Worm (Caenorhabditis elegans) whole organism, L1 larva: ENCODE results near the gene M01H9.2.

Experiments
- C34B4.2 ChIP-seq: sonication (generic microtip); optimal IDR thresholded peaks from 2 replicates; lab custom pipeline; 2017; ENCODE audit warnings: mild to moderate bottlenecking, missing genetic modification characterization, missing compliant biosample characterization
- F16B12.6 ChIP-seq: fragments of 150-350 bp; optimal IDR thresholded peaks from 2 replicates; lab custom pipeline; 2014; ENCODE audit warnings: missing biosample characterization, missing genetic modification characterization
- alr-1 ChIP-seq: fragments of 200-800 bp; sonication (Bioruptor generic); optimal IDR thresholded peaks from 2 replicates; lab custom pipeline; 2018; ENCODE audit warnings: borderline replicate concordance, mild to moderate bottlenecking, missing genetic modification characterization, missing compliant biosample characterization
- aly-2 ChIP-seq: fragments of 150-350 bp; optimal IDR thresholded peaks from 2 replicates; lab custom pipeline; 2014; ENCODE audit warnings: missing biosample characterization, missing genetic modification characterization
- ama-1 ChIP-seq: fragments of 150-350 bp; optimal IDR thresholded peaks from 2 replicates; lab custom pipeline; 2014
- blmp-1 ChIP-seq: fragments of 150-350 bp; optimal IDR thresholded peaks from 2 replicates; lab custom pipeline; 2014; ENCODE audit warnings: missing biosample characterization, missing genetic modification characterization
- ceh-63 ChIP-seq: fragments of 200-800 bp; sonication (Bioruptor generic); optimal IDR thresholded peaks from 2 replicates; lab custom pipeline; 2018; ENCODE audit warnings: mild to moderate bottlenecking, missing genetic modification characterization, missing compliant biosample characterization
- ces-1 ChIP-seq: fragments of 150-350 bp; optimal IDR thresholded peaks from 2 replicates; lab custom pipeline; 2014; ENCODE audit warnings: missing biosample characterization, missing genetic modification reagents, missing genetic modification characterization
- efl-1 ChIP-seq, 4 experiments: fragments of 150-350 bp; optimal IDR thresholded peaks in 3 of 4; peaks in 1 of 4; 1 replicate in 1 of 4; 2 replicates in 3 of 4; lab custom pipeline; 2014; ENCODE audit warnings: missing biosample characterization in 2 of 4, missing genetic modification characterization in 2 of 4, missing genetic modification reagents in 2 of 4
- elt-2 ChIP-seq: sonication (generic microtip); optimal IDR thresholded peaks from 2 replicates; lab custom pipeline; 2016; ENCODE audit warnings: missing genetic modification characterization, mild to moderate bottlenecking, inconsistent platforms, missing compliant biosample characterization, missing genetic modification reagents
- elt-3 ChIP-seq, 6 experiments: fragments of 150-350 bp in 1 of 6; sonication (generic microtip); optimal IDR thresholded peaks; 2 replicates each; lab custom pipeline; 2017 to 2018; ENCODE audit warnings: missing biosample characterization in 6 of 6, missing genetic modification characterization in 6 of 6, inconsistent platforms in 1 of 6
- ets-5 ChIP-seq: fragments of 200-800 bp; sonication (Bioruptor generic); IDR thresholded peaks from 2 replicates; pipeline ENCODE4 v1.3.6; 2022; ENCODE audit warnings: missing genetic modification characterization, missing compliant biosample characterization
- fkh-8 ChIP-seq: sonication (generic microtip); optimal IDR thresholded peaks from 2 replicates; lab custom pipeline; 2016; ENCODE audit warnings: mild to moderate bottlenecking, missing genetic modification characterization, missing compliant biosample characterization
- fos-1 ChIP-seq: fragments of 150-350 bp; optimal IDR thresholded peaks from 2 replicates; lab custom pipeline; 2014; ENCODE audit warnings: missing biosample characterization, missing genetic modification characterization
- grh-1 ChIP-seq: fragments of 200-800 bp; sonication (Bioruptor generic); IDR thresholded peaks from 2 replicates; pipeline ENCODE4 v1.3.6; 2022; ENCODE audit warnings: missing genetic modification reagents, missing genetic modification characterization, missing compliant biosample characterization
- hlh-17 ChIP-seq: fragments of 200-800 bp; sonication (Bioruptor generic); optimal IDR thresholded peaks from 2 replicates; lab custom pipeline; 2018; ENCODE audit warnings: missing genetic modification characterization, mild to moderate bottlenecking, missing compliant biosample characterization, moderate library complexity, borderline replicate concordance
- hlh-4 ChIP-seq: sonication (generic microtip); optimal IDR thresholded peaks from 2 replicates; lab custom pipeline; 2016; ENCODE audit warnings: mild to moderate bottlenecking, missing genetic modification characterization, missing compliant biosample characterization
- isw-1 ChIP-seq: fragments of 200-800 bp; sonication (Bioruptor generic); IDR thresholded peaks from 2 replicates; pipeline ENCODE4 v1.3.6; 2022; ENCODE audit warnings: missing genetic modification characterization, missing compliant biosample characterization
- jun-1 ChIP-seq: fragments of 150-350 bp; optimal IDR thresholded peaks from 2 replicates; lab custom pipeline; 2014; ENCODE audit warnings: missing biosample characterization, missing genetic modification reagents, missing genetic modification characterization
- lin-13 ChIP-seq: fragments of 150-350 bp; optimal IDR thresholded peaks from 2 replicates; lab custom pipeline; 2014; ENCODE audit warnings: missing biosample characterization, missing genetic modification reagents, missing genetic modification characterization
- lin-14 ChIP-seq: fragments of 200-800 bp; sonication (Bioruptor generic); optimal IDR thresholded peaks from 2 replicates; lab custom pipeline; 2018; ENCODE audit warnings: mild to moderate bottlenecking, missing genetic modification characterization, moderate library complexity, missing compliant biosample characterization
- lir-3 ChIP-seq: sonication (generic microtip); optimal IDR thresholded peaks from 2 replicates; lab custom pipeline; 2016; ENCODE audit warnings: mild to moderate bottlenecking, missing genetic modification characterization, moderate library complexity, missing compliant biosample characterization; ENCODE audit not compliant: poor library complexity
- lsy-2 ChIP-seq, 2 experiments: fragments of 150-350 bp; optimal IDR thresholded peaks; 2 replicates each; lab custom pipeline; 2014; ENCODE audit warnings: missing biosample characterization in 2 of 2, missing genetic modification characterization in 2 of 2
- mdl-1 ChIP-seq, 2 experiments: fragments of 150-350 bp; optimal IDR thresholded peaks; 2 replicates each; lab custom pipeline; 2014 to 2017; ENCODE audit warnings: missing biosample characterization in 2 of 2, missing genetic modification characterization in 2 of 2, inconsistent platforms in 1 of 2
- nhr-11 ChIP-seq: fragments of 150-350 bp; optimal IDR thresholded peaks from 2 replicates; lab custom pipeline; 2014; ENCODE audit warnings: missing biosample characterization, missing genetic modification characterization
- nhr-20 ChIP-seq: sonication (generic microtip); optimal IDR thresholded peaks from 2 replicates; lab custom pipeline; 2016; ENCODE audit warnings: mild to moderate bottlenecking, missing genetic modification characterization, missing compliant biosample characterization
- nhr-71 ChIP-seq: sonication (generic microtip); optimal IDR thresholded peaks from 2 replicates; lab custom pipeline; 2016; ENCODE audit warnings: mild to moderate bottlenecking, missing genetic modification characterization, moderate library complexity, missing compliant biosample characterization
- nhr-77 ChIP-seq: fragments of 150-350 bp; optimal IDR thresholded peaks from 2 replicates; lab custom pipeline; 2014; ENCODE audit warnings: missing biosample characterization, missing genetic modification characterization
- nhr-84 ChIP-seq: sonication (generic microtip); optimal IDR thresholded peaks from 2 replicates; lab custom pipeline; 2017; ENCODE audit warnings: missing biosample characterization, missing genetic modification characterization
- nhr-85 ChIP-seq: sonication (generic microtip); peaks from one replicate; lab custom pipeline; 2016; ENCODE audit warnings: missing genetic modification characterization, inconsistent platforms, missing compliant biosample characterization
- pax-3 ChIP-seq: fragments of 200-800 bp; sonication (Bioruptor generic); optimal IDR thresholded peaks from 2 replicates; lab custom pipeline; 2018; ENCODE audit warnings: mild to moderate bottlenecking, missing genetic modification characterization, moderate library complexity, missing compliant biosample characterization
- rnt-1 ChIP-seq: sonication (generic microtip); optimal IDR thresholded peaks from 2 replicates; lab custom pipeline; 2016; ENCODE audit warnings: mild to moderate bottlenecking, missing genetic modification characterization, moderate library complexity, missing compliant biosample characterization
- snpc-4 ChIP-seq: fragments of 150-350 bp; optimal IDR thresholded peaks from 2 replicates; lab custom pipeline; 2014; ENCODE audit warnings: missing biosample characterization, missing genetic modification characterization
- snu-23 ChIP-seq: sonication (generic microtip); optimal IDR thresholded peaks from 2 replicates; lab custom pipeline; 2016; ENCODE audit warnings: missing genetic modification characterization, missing compliant biosample characterization
- sox-4 ChIP-seq: sonication (generic microtip); optimal IDR thresholded peaks from 2 replicates; lab custom pipeline; 2016; ENCODE audit warnings: missing genetic modification characterization, missing compliant biosample characterization
- sptf-1 ChIP-seq: fragments of 150-350 bp; optimal IDR thresholded peaks from 2 replicates; lab custom pipeline; 2014; ENCODE audit warnings: missing biosample characterization, missing genetic modification characterization
- sup-37 ChIP-seq: fragments of 200-800 bp; sonication (Bioruptor generic); optimal IDR thresholded peaks from 2 replicates; lab custom pipeline; 2018; ENCODE audit warnings: mild to moderate bottlenecking, missing genetic modification characterization, missing compliant biosample characterization
- tlp-1 ChIP-seq: fragments of 150-350 bp; optimal IDR thresholded peaks from 2 replicates; lab custom pipeline; 2014; ENCODE audit warnings: missing biosample characterization, missing genetic modification characterization
- unc-130 ChIP-seq: fragments of 150-350 bp; optimal IDR thresholded peaks from 2 replicates; lab custom pipeline; 2017; ENCODE audit warnings: missing biosample characterization, missing genetic modification characterization, inconsistent platforms
- unc-30 ChIP-seq: sonication (generic microtip); optimal IDR thresholded peaks from 2 replicates; lab custom pipeline; 2017; ENCODE audit warnings: missing biosample characterization, missing genetic modification characterization
- unc-62 ChIP-seq: fragments of 150-350 bp; optimal IDR thresholded peaks from 2 replicates; lab custom pipeline; 2014; ENCODE audit warnings: missing biosample characterization, missing genetic modification reagents, missing genetic modification characterization
- unc-98 ChIP-seq: fragments of 200-800 bp; sonication (Bioruptor generic); IDR thresholded peaks from 2 replicates; pipeline ENCODE4 v1.3.6; 2022; ENCODE audit warnings: missing genetic modification characterization, missing compliant biosample characterization
- ztf-4 ChIP-seq: fragments of 150-350 bp; optimal IDR thresholded peaks from 2 replicates; lab custom pipeline; 2014; ENCODE audit warnings: missing biosample characterization, missing genetic modification characterization

Gene M01H9.2

ce11 chrIV:4445711-4446290 is 17.2 kb downstream of the M01H9.2 start, which contains the start of the genes wapl-1 and htz-1 (continued):
- no peak for TF ChIP-seq hlh-4 (tag; lab: Kevin White, UChicago)
- peak; percentile 94 for TF ChIP-seq grh-1 (GFP tag; lab: Robert Waterston, UW)
- TF ChIP-seq tlp-1: no peak
- TF ChIP-seq ztf-4 (tag; lab: Kevin White, UChicago): peak; percentile 91
- TF ChIP-seq lir-3 (tag; lab: Kevin White, UChicago): peak; percentile 84
- no peak for TF ChIP-seq ets-5 (GFP tag; lab: Robert Waterston, UW)
- TF ChIP-seq ces-1 (GFP tag; lab: Kevin White, UChicago): no peak
- peak; percentile 73 for TF ChIP-seq elt-2
- no peak for TF ChIP-seq sptf-1
- peak; percentile 95 for TF ChIP-seq pax-3 (tag; lab: Kevin White, UChicago)
- peak; percentile 84 for TF ChIP-seq snpc-4 (tag; lab: Kevin White, UChicago)
- TF ChIP-seq ama-1 (lab: Kevin White, UChicago): peak; percentile 71
- TF ChIP-seq, all 84 proteins: peak for 64

ce11 chrIV:4441077-4441476 is 22.0 kb downstream of the M01H9.2 start, which contains the start of gene fbxb-75:
fbxb-75 (minus strand) TSS chrIV:4441177.
- TF ChIP-seq efl-1 (optimal IDR thresholded peaks at IDR 0.05; lab: Kevin White, UChicago) (no peak), efl-1 (GFP tag; optimal IDR thresholded peaks at IDR 0.05 in 1 of 2; lab: Kevin White, UChicago) (no peak), nhr-11 (tag; lab: Kevin White, UChicago) (no peak), nhr-77 (tag; lab: Kevin White, UChicago) (no peak), isw-1 (GFP tag; lab: Robert Waterston, UW) (no peak), ceh-63 (GFP tag; lab: Kevin White, UChicago) (no peak), F16B12.6 (no peak), jun-1 (tag; lab: Kevin White, UChicago) (no peak), fkh-8 (no peak), rnt-1 (tag; lab: Kevin White, UChicago) (no peak)

- TF ChIP-seq snu-23 (GFP tag; lab: Kevin White, UChicago) (no peak), blmp-1 (no peak), lin-13 (GFP tag; lab: Kevin White, UChicago) (no peak)
Measured at ce11 chrIV:4439190-4439589, 23.8 kb downstream of the M01H9.2 start, which contains the start of gene fbxb-74. fbxb-74 (minus strand) TSS chrIV:4439290.

- TF ChIP-seq unc-130: no peak
- TF ChIP-seq ets-5 (GFP tag; lab: Robert Waterston, UW): no peak
- no peak for TF ChIP-seq mdl-1 (tag; optimal IDR thresholded peaks at IDR 0.05; lab: Kevin White, UChicago)
- no peak for TF ChIP-seq F16B12.6
- peak in 1 of 6 experiments; percentile 16 for TF ChIP-seq elt-3 (tag; optimal IDR thresholded peaks at IDR 0.05; lab: Kevin White, UChicago)
- TF ChIP-seq aly-2 (tag; lab: Kevin White, UChicago): no peak
- no peak for TF ChIP-seq nhr-71 (tag; lab: Kevin White, UChicago)
- TF ChIP-seq alr-1 (tag; lab: Kevin White, UChicago): no peak
- peak; percentile 69 for TF ChIP-seq lin-14 (GFP tag; lab: Kevin White, UChicago)
- peak; percentile 73 for TF ChIP-seq nhr-85 (tag; lab: Kevin White, UChicago)
- peak; percentile 7 for TF ChIP-seq nhr-20 (tag; lab: Kevin White, UChicago)
Measured at ce11 chrIV:4437825-4438224, 25.2 kb downstream of the M01H9.2 start.

DNA sequence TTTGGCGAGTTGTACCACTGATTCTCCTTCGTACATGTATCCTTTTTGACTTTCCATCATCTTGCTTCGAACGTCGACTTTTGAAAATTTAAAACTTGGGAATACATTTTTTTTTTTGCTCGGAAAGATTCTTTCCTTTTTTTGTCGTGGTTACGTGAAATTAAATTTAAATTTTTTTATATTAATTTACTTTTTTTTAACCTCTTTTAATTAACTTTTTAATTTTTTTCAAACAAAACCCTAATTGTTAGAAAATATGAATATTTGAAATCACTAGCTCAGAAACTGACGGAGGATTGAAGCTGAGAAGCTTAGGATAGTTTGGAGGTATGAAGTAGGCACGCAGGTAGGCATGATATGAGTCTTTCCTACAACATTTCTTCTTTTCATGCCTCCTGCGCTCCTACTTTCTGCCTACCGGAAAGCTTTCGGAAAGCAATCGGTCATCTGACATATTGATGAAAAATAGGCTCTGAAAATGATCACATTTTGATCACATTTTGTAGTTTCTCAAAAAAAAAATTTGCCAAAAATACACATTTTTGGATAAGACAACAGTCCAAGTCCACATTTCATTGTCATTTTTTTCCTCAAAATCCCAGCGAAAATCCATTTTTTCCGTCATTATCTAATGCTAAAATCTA is 28.5 kb downstream of the M01H9.2 start, which contains the start of the genes R08C7.8 and R08C7.4:
R08C7.8 (minus strand) TSS at position 101 of the 644 bp plus-strand sequence.
R08C7.4 (plus strand) TSS at position 594 of the 644 bp plus-strand sequence.
- TF ChIP-seq nhr-77 (tag; lab: Kevin White, UChicago) (no peak), sup-37 (no peak), unc-130 (no peak), nhr-11 (tag; lab: Kevin White, UChicago) (no peak), ces-1 (GFP tag; lab: Kevin White, UChicago) (no peak), snu-23 (GFP tag; lab: Kevin White, UChicago) (no peak), sptf-1 (no peak), lsy-2 (tag; optimal IDR thresholded peaks at IDR 0.05; lab: Kevin White, UChicago) (no peak), unc-30 (tag; lab: Kevin White, UChicago) (no peak), C34B4.2 (tag; lab: Kevin White, UChicago) (no peak), fos-1 (no peak), unc-62 (GFP tag; lab: Kevin White, UChicago) (no peak), nhr-85 (tag; lab: Kevin White, UChicago) (no peak), sox-4 (tag; lab: Kevin White, UChicago) (no peak), hlh-4 (tag; lab: Kevin White, UChicago) (no peak), hlh-17 (GFP tag; lab: Kevin White, UChicago) (no peak), nhr-84 (tag; lab: Kevin White, UChicago) (no peak), aly-2 (tag; lab: Kevin White, UChicago) (no peak), ama-1 (lab: Kevin White, UChicago) (no peak), unc-98 (GFP tag; lab: Robert Waterston, UW) (no peak)
